Worm (Caenorhabditis elegans): ENCODE data around the gene syx-5.

syx-5 gene

DNA sequence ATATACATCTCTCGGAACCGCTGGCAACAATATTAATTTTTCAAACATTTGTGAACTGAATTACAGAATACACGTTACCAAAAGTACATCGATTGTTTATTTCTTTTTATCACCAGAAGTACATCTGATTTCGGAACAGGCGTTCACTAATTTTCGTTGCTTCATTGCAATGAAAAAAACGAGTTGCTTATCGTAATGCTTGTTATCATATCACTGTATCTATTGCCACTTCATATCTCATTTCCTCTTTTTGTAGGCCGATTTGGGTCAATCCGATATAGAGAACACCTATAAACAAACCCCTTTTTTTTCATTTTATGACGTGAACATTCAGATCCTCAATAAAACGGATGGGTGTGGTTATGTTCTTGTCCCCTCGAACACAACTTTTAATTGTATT, 27.4 kb upstream of the syx-5 start:
- peak in 2 of 3 experiments; percentile 59 to 75 for TF ChIP-seq elt-3 (tag; optimal IDR thresholded peaks at IDR 0.05)
- TF ChIP-seq hmg-11 (tag; optimal IDR thresholded peaks at IDR 0.05) = no peak
- no peak for TF ChIP-seq ceh-28 (tag; optimal IDR thresholded peaks at IDR 0.05)
- no peak for TF ChIP-seq egl-5 (tag; optimal IDR thresholded peaks at IDR 0.05)
- no peak for TF ChIP-seq pha-4 (tag; optimal IDR thresholded peaks at IDR 0.05)
- peak; percentile 39 for TF ChIP-seq nhr-23 (tag; optimal IDR thresholded peaks at IDR 0.05)

DNA sequence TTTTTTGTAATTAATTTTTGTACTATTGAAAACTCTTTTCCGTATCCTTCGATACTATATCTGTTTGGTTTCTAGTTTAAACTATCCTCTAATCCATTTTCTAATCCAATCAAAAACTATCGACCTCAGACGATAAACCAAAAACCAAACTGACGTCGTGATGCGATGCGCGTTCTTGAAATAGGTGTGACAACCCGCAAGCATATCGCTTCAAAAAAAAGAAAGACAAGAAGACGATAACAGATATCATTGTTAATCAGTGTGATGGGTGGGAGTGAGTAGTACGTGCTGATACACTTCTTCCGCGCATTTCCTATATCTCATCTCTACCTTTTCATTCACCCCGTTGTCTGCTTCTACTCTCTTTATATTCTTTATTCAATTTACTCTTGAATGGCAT, 24.9 kb upstream of the syx-5 start, which contains the start of gene T04F3.1:
T04F3.1 (plus strand) TSS at position 246 of the 400 bp plus-strand sequence.
- TF ChIP-seq R02D3.7 (tag; optimal IDR thresholded peaks at IDR 0.05) = no peak
- peak; percentile 27 for TF ChIP-seq nhr-23 (tag; optimal IDR thresholded peaks at IDR 0.05)
- no peak for TF ChIP-seq ama-1 (optimal IDR thresholded peaks at IDR 0.05)
- peak; percentile 33 for TF ChIP-seq nhr-25 (tag; optimal IDR thresholded peaks at IDR 0.05)
- TF ChIP-seq elt-3 (tag; optimal IDR thresholded peaks at IDR 0.05) = peak in 2 of 3 experiments; percentile 15 to 84
- peak; percentile 56 for TF ChIP-seq nhr-43 (tag; optimal IDR thresholded peaks at IDR 0.05; ENCODE audit: poor library complexity, severe bottlenecking)

DNA sequence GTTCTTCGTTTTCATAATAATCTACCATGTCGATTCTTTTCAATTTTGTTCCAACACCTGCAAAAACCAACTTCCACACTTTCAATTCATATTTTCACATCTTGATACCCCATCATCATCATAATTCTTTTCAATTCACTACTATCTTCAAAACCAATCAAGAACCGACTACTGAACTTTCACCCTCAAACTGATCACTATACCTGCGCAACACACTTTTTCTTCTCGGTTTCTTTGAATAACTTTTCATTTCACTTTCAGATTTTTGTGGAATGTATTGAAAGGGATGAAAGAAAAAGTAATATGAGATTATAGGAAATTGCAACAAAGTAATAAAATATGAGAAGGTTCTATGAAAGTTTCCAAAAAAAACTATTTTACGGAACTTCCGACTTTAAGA, 23.6 kb upstream of the syx-5 start:
- TF ChIP-seq elt-3 (tag; optimal IDR thresholded peaks at IDR 0.05) (no peak), ZK546.5 (tag; optimal IDR thresholded peaks at IDR 0.05) (no peak), pha-4 (tag; optimal IDR thresholded peaks at IDR 0.05) (no peak), jun-1 (tag; optimal IDR thresholded peaks at IDR 0.05) (no peak), skn-1 (tag; optimal IDR thresholded peaks at IDR 0.05) (no peak), tbx-2 (tag; optimal IDR thresholded peaks at IDR 0.05) (no peak), ztf-4 (tag; optimal IDR thresholded peaks at IDR 0.05) (no peak), ceh-28 (tag; optimal IDR thresholded peaks at IDR 0.05) (no peak), sea-2 (GFP tag; optimal IDR thresholded peaks at IDR 0.05) (no peak)

DNA sequence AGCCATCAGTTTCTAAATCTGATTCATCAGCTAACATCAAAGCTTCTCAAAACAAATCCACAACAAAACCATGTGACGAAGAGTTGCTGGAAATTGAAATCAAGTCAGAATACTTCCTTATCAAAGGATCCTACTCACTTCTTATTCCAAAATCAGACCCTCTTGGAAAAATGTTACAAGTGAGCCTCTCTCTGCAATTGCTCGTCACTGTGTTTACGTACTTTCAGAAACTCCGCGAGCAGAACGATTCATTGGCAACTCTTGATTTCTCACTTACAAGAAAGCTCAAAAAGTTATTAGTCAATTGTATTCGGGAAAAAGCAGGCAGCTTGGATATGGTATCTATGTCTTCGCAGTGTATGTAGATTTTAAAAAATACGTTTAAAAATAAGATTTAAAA, 13.2 kb upstream of the syx-5 start:
- TF ChIP-seq hmg-11 (tag; optimal IDR thresholded peaks at IDR 0.05) (no peak), ztf-11 (tag; optimal IDR thresholded peaks at IDR 0.05) (no peak), fkh-10 (GFP tag; optimal IDR thresholded peaks at IDR 0.05) (no peak), nhr-77 (tag; optimal IDR thresholded peaks at IDR 0.05) (no peak), lsy-12 (tag; optimal IDR thresholded peaks at IDR 0.05) (no peak), eor-1 (tag; optimal IDR thresholded peaks at IDR 0.05) (no peak), fkh-2 (tag; optimal IDR thresholded peaks at IDR 0.05) (no peak), ceh-16 (tag; optimal IDR thresholded peaks at IDR 0.05) (no peak), R02D3.7 (tag; optimal IDR thresholded peaks at IDR 0.05) (no peak), nhr-28 (tag; optimal IDR thresholded peaks at IDR 0.05) (no peak), egl-5 (tag; optimal IDR thresholded peaks at IDR 0.05) (no peak), elt-3 (tag; optimal IDR thresholded peaks at IDR 0.05) (no peak), aly-2 (tag; optimal IDR thresholded peaks at IDR 0.05) (no peak), nhr-23 (tag; optimal IDR thresholded peaks at IDR 0.05) (no peak), ZK546.5 (tag; optimal IDR thresholded peaks at IDR 0.05) (no peak), ama-1 (optimal IDR thresholded peaks at IDR 0.05) (no peak), lin-15B (tag; optimal IDR thresholded peaks at IDR 0.05) (no peak), ztf-4 (tag; optimal IDR thresholded peaks at IDR 0.05) (no peak), fos-1 (tag; optimal IDR thresholded peaks at IDR 0.05) (no peak)

DNA sequence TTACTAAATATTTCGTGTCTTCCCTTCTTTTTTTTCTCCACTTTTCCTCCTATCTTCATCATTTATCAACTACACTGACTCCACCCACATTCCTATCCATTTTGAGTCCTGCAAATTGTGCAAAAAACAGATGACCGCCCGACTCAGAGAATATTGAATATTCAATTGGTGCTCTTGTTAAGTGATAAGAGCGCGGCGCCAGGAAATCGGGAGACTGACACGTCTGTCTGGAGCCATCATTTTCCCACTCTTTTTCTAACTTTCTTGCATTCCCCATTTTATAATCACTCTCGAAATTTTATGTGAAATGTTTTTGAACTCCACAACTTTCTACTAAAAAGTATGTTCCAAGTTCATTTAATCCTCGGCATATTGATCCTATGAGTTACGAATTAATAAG, 8.9 kb upstream of the syx-5 start:
- TF ChIP-seq pqm-1 (tag; optimal IDR thresholded peaks at IDR 0.05) (peak; percentile 7), elt-2 (tag; optimal IDR thresholded peaks at IDR 0.05) (peak; percentile 64), mml-1 (tag; optimal IDR thresholded peaks at IDR 0.05) (no peak), sea-2 (GFP tag; optimal IDR thresholded peaks at IDR 0.05) (no peak)

DNA sequence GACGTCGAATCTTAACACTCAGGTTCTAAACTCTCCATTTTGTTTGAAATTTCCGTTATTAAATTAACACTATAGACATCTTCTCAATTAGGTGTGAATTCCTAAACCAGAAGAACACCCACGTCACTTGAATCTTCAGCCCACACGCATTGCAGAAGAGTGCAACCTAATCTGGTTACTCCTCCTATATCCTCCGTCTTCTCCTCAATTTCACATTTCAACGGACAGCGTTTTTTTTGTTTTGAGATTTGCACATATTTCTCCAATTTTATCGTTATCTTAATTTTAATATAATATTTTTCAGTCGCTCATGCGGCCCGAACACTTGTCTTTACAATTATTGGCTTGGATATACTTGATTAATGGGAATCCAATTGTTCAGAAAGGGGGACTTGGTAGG, 7.3 kb upstream of the syx-5 start, which contains the start of gene smoc-1:
smoc-1 (plus strand) TSS at position 301 of the 400 bp plus-strand sequence.
- TF ChIP-seq ztf-11 (tag; optimal IDR thresholded peaks at IDR 0.05) (no peak), mdl-1 (tag; optimal IDR thresholded peaks at IDR 0.05) (no peak), sea-2 (GFP tag; optimal IDR thresholded peaks at IDR 0.05) (no peak), egl-27 (tag; optimal IDR thresholded peaks at IDR 0.05) (no peak), elt-3 (tag; optimal IDR thresholded peaks at IDR 0.05) (no peak), fos-1 (tag; optimal IDR thresholded peaks at IDR 0.05) (no peak), elt-1 (tag; optimal IDR thresholded peaks at IDR 0.05) (no peak), nhr-67 (tag; optimal IDR thresholded peaks at IDR 0.05) (no peak), nhr-25 (tag; optimal IDR thresholded peaks at IDR 0.05) (no peak), skn-1 (tag; optimal IDR thresholded peaks at IDR 0.05) (no peak), fkh-2 (tag; optimal IDR thresholded peaks at IDR 0.05) (no peak), ama-1 (optimal IDR thresholded peaks at IDR 0.05) (no peak), lin-15B (tag; optimal IDR thresholded peaks at IDR 0.05) (no peak), jun-1 (tag; optimal IDR thresholded peaks at IDR 0.05) (no peak), nfya-1 (tag; optimal IDR thresholded peaks at IDR 0.05; ENCODE audit: insufficient read depth) (no peak)
